Fruit fly (Drosophila melanogaster) whole organism, embryonic: ENCODE measurements around the gene CG17097.
A peak's percentile ranks its signal among the peaks of the same experiment; 100 is the strongest.

Experiments
- ATbp ChIP-seq: fragments of 200-800 bp; sonication (Bioruptor generic); optimal IDR thresholded peaks from 2 replicates; lab custom pipeline; 2017; ENCODE audit warnings: missing biosample characterization, mild to moderate bottlenecking, missing genetic modification characterization, missing genetic modification reagents
- BEAF-32 ChIP-seq: fragments of 200-800 bp; sonication (Bioruptor generic); optimal IDR thresholded peaks from 3 replicates; lab custom pipeline; 2017; ENCODE audit warnings: missing biosample characterization, missing genetic modification characterization, mild to moderate bottlenecking, moderate library complexity, missing genetic modification reagents
- CG10462 ChIP-seq: fragments of 200-800 bp; sonication (Bioruptor generic); optimal IDR thresholded peaks from 2 replicates; lab custom pipeline; 2016; ENCODE audit warnings: missing biosample characterization, missing genetic modification characterization
- CG12942 ChIP-seq: fragments of 200-800 bp; sonication (Bioruptor generic); optimal IDR thresholded peaks from 3 replicates; lab custom pipeline; 2016; ENCODE audit warnings: missing biosample characterization, missing genetic modification characterization
- CG13287 ChIP-seq: fragments of 200-800 bp; sonication (Bioruptor generic); IDR thresholded peaks from 2 replicates; pipeline ENCODE4 v1.3.6; 2022; ENCODE audit warnings: missing biosample characterization, missing genetic modification characterization; ENCODE audit not compliant: partially characterized antibody
- CG13624 ChIP-seq: fragments of 200-800 bp; sonication (Bioruptor generic); optimal IDR thresholded peaks from 2 replicates; lab custom pipeline; 2016; ENCODE audit warnings: missing biosample characterization, missing genetic modification characterization
- CG14965 ChIP-seq: fragments of 200-800 bp; sonication (Bioruptor generic); optimal IDR thresholded peaks from 2 replicates; lab custom pipeline; 2016; ENCODE audit warnings: missing biosample characterization, missing genetic modification characterization, borderline replicate concordance
- CG2116 ChIP-seq: fragments of 200-800 bp; sonication (Bioruptor generic); optimal IDR thresholded peaks from 3 replicates; lab custom pipeline; 2018; ENCODE audit warnings: missing biosample characterization, mild to moderate bottlenecking, missing genetic modification characterization
- CG2678 ChIP-seq: fragments of 200-800 bp; sonication (Bioruptor generic); optimal IDR thresholded peaks from 3 replicates; lab custom pipeline; 2019; ENCODE audit warnings: missing biosample characterization, mild to moderate bottlenecking, missing genetic modification characterization, moderate library complexity
- CG2889 ChIP-seq: fragments of 200-800 bp; sonication (Bioruptor generic); IDR thresholded peaks from 3 replicates; pipeline ENCODE4 v1.3.6; 2022; ENCODE audit warnings: missing biosample characterization, missing genetic modification characterization
- CG7745 ChIP-seq: fragments of 200-800 bp; sonication (Bioruptor generic); optimal IDR thresholded peaks from 2 replicates; lab custom pipeline; 2018; ENCODE audit warnings: missing biosample characterization, mild to moderate bottlenecking, missing genetic modification characterization, moderate library complexity
- CG9797 ChIP-seq: fragments of 200-800 bp; sonication (Bioruptor generic); optimal IDR thresholded peaks from 3 replicates; lab custom pipeline; 2018; ENCODE audit warnings: missing biosample characterization, mild to moderate bottlenecking, missing genetic modification characterization
- CHES-1-like ChIP-seq: fragments of 200-800 bp; sonication (Bioruptor generic); optimal IDR thresholded peaks from 2 replicates; lab custom pipeline; 2016; ENCODE audit warnings: missing biosample characterization, missing genetic modification characterization
- D19B ChIP-seq: fragments of 200-800 bp; sonication (Bioruptor generic); optimal IDR thresholded peaks from 2 replicates; lab custom pipeline; 2017; ENCODE audit warnings: missing biosample characterization, mild to moderate bottlenecking, missing genetic modification characterization
- Dek ChIP-seq: fragments of 200-800 bp; sonication (Bioruptor generic); optimal IDR thresholded peaks from 3 replicates; lab custom pipeline; 2019; ENCODE audit warnings: missing biosample characterization, mild to moderate bottlenecking, missing genetic modification characterization, moderate library complexity
- ERR ChIP-seq: fragments of 200-800 bp; sonication (Bioruptor generic); optimal IDR thresholded peaks from 2 replicates; lab custom pipeline; 2016; ENCODE audit warnings: missing biosample characterization, missing genetic modification characterization
- HLH54F ChIP-seq: fragments of 200-800 bp; sonication (Bioruptor generic); optimal IDR thresholded peaks from 3 replicates; lab custom pipeline; 2016; ENCODE audit warnings: missing biosample characterization, missing genetic modification characterization
- HLHmδ ChIP-seq: fragments of 200-800 bp; sonication (Bioruptor generic); optimal IDR thresholded peaks from 2 replicates; lab custom pipeline; 2018; ENCODE audit warnings: missing biosample characterization, mild to moderate bottlenecking, missing genetic modification characterization, moderate library complexity
- Hr3 ChIP-seq: fragments of 200-800 bp; sonication (Bioruptor generic); optimal IDR thresholded peaks from 3 replicates; lab custom pipeline; 2016; ENCODE audit warnings: missing biosample characterization, missing genetic modification characterization
- Kr ChIP-seq: fragments of 200-800 bp; sonication (Bioruptor generic); optimal IDR thresholded peaks from 2 replicates; lab custom pipeline; 2017; ENCODE audit warnings: missing biosample characterization, mild to moderate bottlenecking, missing genetic modification characterization
- Med ChIP-seq: fragments of 200-800 bp; sonication (Bioruptor generic); peaks from one replicate; lab custom pipeline; 2016; ENCODE audit warnings: missing biosample characterization, missing genetic modification characterization, mild to moderate bottlenecking, inconsistent platforms, moderate library complexity
- Nf-YB ChIP-seq: fragments of 200-800 bp; sonication (Bioruptor generic); optimal IDR thresholded peaks from 3 replicates; lab custom pipeline; 2019; ENCODE audit warnings: missing biosample characterization, mild to moderate bottlenecking, missing genetic modification characterization, moderate library complexity
- Nf-YC ChIP-seq: fragments of 200-800 bp; optimal IDR thresholded peaks from 3 replicates; lab custom pipeline; 2019; ENCODE audit warnings: missing biosample characterization, mild to moderate bottlenecking, missing genetic modification characterization, moderate library complexity
- Oaz ChIP-seq: fragments of 200-800 bp; sonication (Bioruptor generic); IDR thresholded peaks from 2 replicates; pipeline ENCODE4 v1.3.6; 2022; ENCODE audit warnings: missing biosample characterization, missing genetic modification characterization
- Opbp ChIP-seq: fragments of 200-800 bp; sonication (Bioruptor generic); IDR thresholded peaks from 3 replicates; pipeline ENCODE4 v1.3.6; 2022; ENCODE audit warnings: missing biosample characterization, missing genetic modification characterization; ENCODE audit not compliant: partially characterized antibody
- Ravus ChIP-seq: fragments of 200-800 bp; sonication (Bioruptor generic); IDR thresholded peaks from 2 replicates; pipeline ENCODE4 v1.3.6; 2022; ENCODE audit warnings: missing biosample characterization, missing genetic modification characterization
- Rfx ChIP-seq: fragments of 200-800 bp; sonication (Bioruptor generic); IDR thresholded peaks from 2 replicates; pipeline ENCODE4 v1.3.6; 2022; ENCODE audit warnings: missing biosample characterization, missing genetic modification characterization
- aop ChIP-seq: fragments of 200-800 bp; sonication (Bioruptor generic); IDR thresholded peaks from 2 replicates; pipeline ENCODE4 v1.3.6; 2022; ENCODE audit warnings: missing biosample characterization, missing genetic modification characterization
- bowl ChIP-seq: fragments of 200-800 bp; sonication (Bioruptor generic); IDR thresholded peaks from 2 replicates; pipeline ENCODE4 v1.3.6; 2022; ENCODE audit warnings: missing biosample characterization, missing genetic modification characterization
- chinmo ChIP-seq: fragments of 200-800 bp; sonication (Bioruptor generic); IDR thresholded peaks from 4 replicates; pipeline ENCODE4 v1.3.6; 2022; ENCODE audit warnings: missing biosample characterization, missing genetic modification characterization; ENCODE audit not compliant: partially characterized antibody
- chm ChIP-seq: fragments of 200-800 bp; sonication (Bioruptor generic); IDR thresholded peaks from 2 replicates; pipeline ENCODE4 v1.3.6; 2022; ENCODE audit warnings: missing biosample characterization, missing genetic modification characterization
- ewg ChIP-seq: fragments of 200-800 bp; sonication (Bioruptor generic); optimal IDR thresholded peaks from 3 replicates; lab custom pipeline; 2017; ENCODE audit warnings: mild to moderate bottlenecking, missing biosample characterization, missing genetic modification reagents, missing genetic modification characterization
- fd3F ChIP-seq: fragments of 200-800 bp; sonication (Bioruptor generic); optimal IDR thresholded peaks from 2 replicates; lab custom pipeline; 2018; ENCODE audit warnings: missing biosample characterization, mild to moderate bottlenecking, missing genetic modification characterization, moderate library complexity
- ftz-f1 ChIP-seq: fragments of 200-800 bp; sonication (Bioruptor generic); optimal IDR thresholded peaks from 2 replicates; lab custom pipeline; 2016; ENCODE audit warnings: missing biosample characterization, missing genetic modification characterization
- gsb ChIP-seq: fragments of 200-800 bp; sonication (Bioruptor generic); IDR thresholded peaks from 2 replicates; pipeline ENCODE4 v1.3.6; 2022; ENCODE audit warnings: missing biosample characterization, missing genetic modification characterization
- gt ChIP-seq: fragments of 200-800 bp; sonication (Bioruptor generic); IDR thresholded peaks from 2 replicates; pipeline ENCODE4 v1.3.6; 2022; ENCODE audit warnings: missing biosample characterization, missing genetic modification characterization
- ham ChIP-seq: fragments of 200-800 bp; sonication (Bioruptor generic); IDR thresholded peaks from 2 replicates; pipeline ENCODE4 v1.3.6; 2022; ENCODE audit warnings: missing biosample characterization, missing genetic modification characterization
- her ChIP-seq: fragments of 200-800 bp; sonication (Bioruptor generic); optimal IDR thresholded peaks from 2 replicates; lab custom pipeline; 2016; ENCODE audit warnings: missing biosample characterization, missing genetic modification characterization
- lmd ChIP-seq: fragments of 200-800 bp; sonication (Bioruptor generic); IDR thresholded peaks from 2 replicates; pipeline ENCODE4 v1.3.6; 2022; ENCODE audit warnings: missing biosample characterization, missing genetic modification characterization
- mld ChIP-seq: fragments of 200-800 bp; sonication (Bioruptor generic); IDR thresholded peaks from 3 replicates; pipeline ENCODE4 v1.3.6; 2022; ENCODE audit warnings: missing biosample characterization, missing genetic modification characterization; ENCODE audit not compliant: partially characterized antibody
- odd ChIP-seq: fragments of 200-800 bp; sonication (Bioruptor generic); optimal IDR thresholded peaks from 2 replicates; lab custom pipeline; 2017; ENCODE audit warnings: missing biosample characterization, mild to moderate bottlenecking, missing genetic modification characterization
- pnt ChIP-seq: fragments of 200-800 bp; sonication (Bioruptor generic); optimal IDR thresholded peaks from 3 replicates; lab custom pipeline; 2016; ENCODE audit warnings: missing biosample characterization, missing genetic modification characterization
- repo ChIP-seq: fragments of 200-800 bp; sonication (Bioruptor generic); optimal IDR thresholded peaks from 2 replicates; lab custom pipeline; 2016; ENCODE audit warnings: missing biosample characterization, missing genetic modification characterization
- run ChIP-seq: fragments of 200-800 bp; sonication (Bioruptor generic); optimal IDR thresholded peaks from 3 replicates; lab custom pipeline; 2018; ENCODE audit warnings: missing biosample characterization, mild to moderate bottlenecking, missing genetic modification characterization
- slou ChIP-seq: fragments of 200-800 bp; sonication (Bioruptor generic); optimal IDR thresholded peaks from 3 replicates; lab custom pipeline; 2016; ENCODE audit warnings: missing biosample characterization, missing genetic modification characterization
- sna ChIP-seq: fragments of 200-800 bp; sonication (Bioruptor generic); IDR thresholded peaks from 2 replicates; pipeline ENCODE4 v1.3.6; 2022; ENCODE audit warnings: missing biosample characterization, missing genetic modification characterization; ENCODE audit not compliant: partially characterized antibody
- so ChIP-seq: fragments of 200-800 bp; sonication (Bioruptor generic); IDR thresholded peaks from 3 replicates; pipeline ENCODE4 v1.3.6; 2022; ENCODE audit warnings: missing biosample characterization, missing genetic modification characterization
- stc ChIP-seq: fragments of 200-800 bp; sonication (Bioruptor generic); IDR thresholded peaks from 2 replicates; pipeline ENCODE4 v1.3.6; 2022; ENCODE audit warnings: missing biosample characterization, missing genetic modification characterization
- tio ChIP-seq: fragments of 200-800 bp; sonication (Bioruptor generic); optimal IDR thresholded peaks from 2 replicates; lab custom pipeline; 2017; ENCODE audit warnings: missing biosample characterization, missing genetic modification characterization, inconsistent platforms
- trh ChIP-seq: fragments of 200-800 bp; sonication (Bioruptor generic); optimal IDR thresholded peaks from 2 replicates; lab custom pipeline; 2016; ENCODE audit warnings: missing biosample characterization, missing genetic modification characterization
- wdn ChIP-seq: fragments of 200-800 bp; sonication (Bioruptor generic); IDR thresholded peaks from 2 replicates; pipeline ENCODE4 v1.3.6; 2022; ENCODE audit warnings: missing biosample characterization, missing genetic modification characterization

CG17097 gene

dm6 chr2L:10665603-10666002 is 19.4 kb downstream of the CG17097 start (continued):
- peak; percentile 53 for TF ChIP-seq ewg (GFP tag; lab: Kevin White, UChicago)
- peak; percentile 60; the same call in 1 of the 2 replicates for TF ChIP-seq chm
- TF ChIP-seq BEAF-32 (GFP tag; lab: Kevin White, UChicago) = no peak
- peak; percentile 40 for TF ChIP-seq CG2116 (GFP tag; lab: Kevin White, UChicago)
- peak; percentile 28 for TF ChIP-seq Nf-YB (GFP tag; lab: Kevin White, UChicago)
- peak; percentile 71 for TF ChIP-seq Hr3
- TF ChIP-seq CG13287 (GFP tag; lab: Robert Waterston, UW) = no peak
- TF ChIP-seq HLHmδ = no peak
- TF ChIP-seq gsb (GFP tag; lab: Robert Waterston, UW) = peak; percentile 79
- peak; percentile 61 for TF ChIP-seq slou
- peak; percentile 86 for TF ChIP-seq so (GFP tag; lab: Robert Waterston, UW)
- no peak for TF ChIP-seq Opbp (GFP tag; lab: Robert Waterston, UW)
- TF ChIP-seq ERR (GFP tag; lab: Kevin White, UChicago) = peak; percentile 66
- TF ChIP-seq sna (GFP tag; lab: Robert Waterston, UW) = no peak
- TF ChIP-seq CG9797 = no peak
- TF ChIP-seq gt (GFP tag; lab: Robert Waterston, UW) = no peak
- peak; percentile 72 for TF ChIP-seq Ravus (GFP tag; lab: Robert Waterston, UW)
- TF ChIP-seq pnt (GFP tag; lab: Kevin White, UChicago) = peak; percentile 76
- peak; percentile 83 for TF ChIP-seq bowl
- peak; percentile 30 for TF ChIP-seq trh (GFP tag; lab: Kevin White, UChicago)
- peak; percentile 82 for TF ChIP-seq CG2678
- TF ChIP-seq CG7745 (tag; lab: Kevin White, UChicago) = no peak
- TF ChIP-seq HLH54F (GFP tag; lab: Kevin White, UChicago) = peak; percentile 70
- TF ChIP-seq mld = no peak
- peak; percentile 97 for TF ChIP-seq Med
- TF ChIP-seq run (tag; lab: Kevin White, UChicago) = peak; percentile 55
- peak; percentile 58 for TF ChIP-seq CHES-1-like (GFP tag; lab: Kevin White, UChicago)
- TF ChIP-seq CG2889 (GFP tag; lab: Robert Waterston, UW) = peak; percentile 76
- peak; percentile 90 for TF ChIP-seq lmd
- peak; percentile 18 for TF ChIP-seq CG14965
- TF ChIP-seq ham = 0 out of 2 replicates have a peak, but pooled peaks have one; percentile 17
- 0 out of 2 replicates have a peak, but pooled peaks have one; percentile 7 for TF ChIP-seq aop (GFP tag; lab: Robert Waterston, UW)
- peak; percentile 64 for TF ChIP-seq wdn (GFP tag; lab: Robert Waterston, UW)
- peak; percentile 69 for TF ChIP-seq tio (GFP tag; lab: Kevin White, UChicago)
- TF ChIP-seq chinmo (GFP tag; lab: Robert Waterston, UW) = no peak
- TF ChIP-seq stc (GFP tag; lab: Robert Waterston, UW) = peak; percentile 84
- TF ChIP-seq ftz-f1 = no peak
- peak; percentile 81 for TF ChIP-seq Oaz
- peak; percentile 79 for TF ChIP-seq CG13624
- TF ChIP-seq CG10462 = peak; percentile 56
- TF ChIP-seq fd3F (GFP tag; lab: Kevin White, UChicago) = peak; percentile 77
- TF ChIP-seq her (GFP tag; lab: Kevin White, UChicago) = peak; percentile 75
- peak; percentile 71 for TF ChIP-seq ATbp (GFP tag; lab: Kevin White, UChicago)
- peak; percentile 77 for TF ChIP-seq repo (GFP tag; lab: Kevin White, UChicago)
- TF ChIP-seq Dek (tag; lab: Kevin White, UChicago) = peak; percentile 73
- peak; percentile 87 for TF ChIP-seq Rfx (GFP tag; lab: Robert Waterston, UW)
- TF ChIP-seq Kr (GFP tag; lab: Kevin White, UChicago) = no peak
- TF ChIP-seq D19B (GFP tag; lab: Kevin White, UChicago) = peak; percentile 26
- TF ChIP-seq odd (GFP tag; lab: Kevin White, UChicago) = peak; percentile 59
- TF ChIP-seq CG12942 = peak; percentile 68
- TF ChIP-seq Nf-YC (tag; lab: Kevin White, UChicago) = peak; percentile 47
